Fruit fly (Drosophila melanogaster) whole organism, embryonic: ENCODE data around the gene CG31207.

ENCODE experiments used
- Asciz ChIP-seq: fragments of 200-800 bp; sonication (Bioruptor generic); optimal IDR thresholded peaks from 2 replicates; lab custom pipeline; 2017; ENCODE audit warnings: missing biosample characterization, mild to moderate bottlenecking, missing genetic modification characterization, missing genetic modification reagents
- CG13424 ChIP-seq: fragments of 200-800 bp; sonication (Bioruptor generic); optimal IDR thresholded peaks from 2 replicates; lab custom pipeline; 2019; ENCODE audit warnings: missing biosample characterization, mild to moderate bottlenecking, missing genetic modification characterization, moderate library complexity
- CG1603 ChIP-seq: fragments of 200-800 bp; sonication (Bioruptor generic); optimal IDR thresholded peaks from 2 replicates; lab custom pipeline; 2019; ENCODE audit warnings: missing biosample characterization, mild to moderate bottlenecking, missing genetic modification characterization, moderate library complexity
- CG33213 ChIP-seq: fragments of 200-800 bp; sonication (Bioruptor generic); optimal IDR thresholded peaks from 3 replicates; lab custom pipeline; 2016; ENCODE audit warnings: missing biosample characterization, missing genetic modification characterization
- Meics ChIP-seq: fragments of 200-800 bp; sonication (Bioruptor generic); optimal IDR thresholded peaks from 2 replicates; lab custom pipeline; 2017; ENCODE audit warnings: missing biosample characterization, mild to moderate bottlenecking, missing genetic modification characterization
- psq ChIP-seq: fragments of 200-800 bp; sonication (Bioruptor generic); optimal IDR thresholded peaks from 2 replicates; lab custom pipeline; 2017; ENCODE audit warnings: missing biosample characterization, missing genetic modification characterization
- sna ChIP-seq: fragments of 200-800 bp; sonication (Bioruptor generic); IDR thresholded peaks from 2 replicates; pipeline ENCODE4 v1.3.6; 2022; ENCODE audit warnings: missing biosample characterization, missing genetic modification characterization; ENCODE audit not compliant: partially characterized antibody

dm6 chr3R:21077577-21077976 is 30.8 kb upstream of the CG31207 start:
- TF ChIP-seq Meics (GFP tag; lab: Kevin White, UChicago) = no peak
- no peak for TF ChIP-seq CG1603 (tag; lab: Kevin White, UChicago)
- TF ChIP-seq psq = no peak
- no peak for TF ChIP-seq CG33213
- no peak for TF ChIP-seq CG13424
- TF ChIP-seq sna = no peak
- no peak for TF ChIP-seq Asciz
